Fruit fly (Drosophila melanogaster) whole organism, embryonic: ENCODE results near the gene Dis3l2.

Experiments used
- Abd-B ChIP-seq: fragments of 200-800 bp; sonication (Bioruptor generic); optimal IDR thresholded peaks from 2 replicates; lab custom pipeline; 2018; ENCODE audit warnings: missing biosample characterization, mild to moderate bottlenecking, missing genetic modification characterization, moderate library complexity
- Awh ChIP-seq: fragments of 200-800 bp; sonication (Bioruptor generic); IDR thresholded peaks from 2 replicates; pipeline ENCODE4, ENCODE4 v1.3.6; 2022; ENCODE audit warnings: missing biosample characterization, missing genetic modification characterization
- Bteb2 ChIP-seq: fragments of 200-800 bp; sonication (Bioruptor generic); optimal IDR thresholded peaks from 2 replicates; lab custom pipeline; 2016; ENCODE audit warnings: missing biosample characterization, missing genetic modification characterization
- CG11560 ChIP-seq: fragments of 200-800 bp; sonication (Bioruptor generic); IDR thresholded peaks from 3 replicates; pipeline ENCODE4 v1.3.6; 2022; ENCODE audit warnings: missing biosample characterization, missing genetic modification characterization
- CG12071 ChIP-seq: fragments of 200-800 bp; sonication (Bioruptor generic); optimal IDR thresholded peaks from 3 replicates; lab custom pipeline; 2018; ENCODE audit warnings: missing biosample characterization, mild to moderate bottlenecking, missing genetic modification characterization
- CG12391 ChIP-seq: fragments of 200-800 bp; sonication (Bioruptor generic); optimal IDR thresholded peaks from 3 replicates; lab custom pipeline; 2018; ENCODE audit warnings: missing biosample characterization, mild to moderate bottlenecking, missing genetic modification characterization, moderate library complexity
- CG12769 ChIP-seq: fragments of 200-800 bp; sonication (Bioruptor generic); optimal IDR thresholded peaks from 2 replicates; lab custom pipeline; 2019; ENCODE audit warnings: missing biosample characterization, mild to moderate bottlenecking, missing genetic modification characterization, moderate library complexity
- CG14965 ChIP-seq: fragments of 200-800 bp; sonication (Bioruptor generic); optimal IDR thresholded peaks from 2 replicates; lab custom pipeline; 2016; ENCODE audit warnings: missing biosample characterization, missing genetic modification characterization, borderline replicate concordance
- CG1832 ChIP-seq: fragments of 200-800 bp; sonication (Bioruptor generic); optimal IDR thresholded peaks from 2 replicates; lab custom pipeline; 2017; ENCODE audit warnings: missing biosample characterization, mild to moderate bottlenecking, missing genetic modification characterization, inconsistent platforms
- CG2678 ChIP-seq: fragments of 200-800 bp; sonication (Bioruptor generic); optimal IDR thresholded peaks from 3 replicates; lab custom pipeline; 2019; ENCODE audit warnings: missing biosample characterization, mild to moderate bottlenecking, missing genetic modification characterization, moderate library complexity
- CG30431 ChIP-seq: fragments of 200-800 bp; sonication (Bioruptor generic); optimal IDR thresholded peaks from 2 replicates; lab custom pipeline; 2017; ENCODE audit warnings: missing biosample characterization, missing genetic modification characterization
- CG3065 ChIP-seq: fragments of 200-800 bp; sonication (Bioruptor generic); optimal IDR thresholded peaks from 2 replicates; lab custom pipeline; 2016; ENCODE audit warnings: missing biosample characterization, missing genetic modification characterization
- CG3847 ChIP-seq: fragments of 200-800 bp; sonication (Bioruptor generic); IDR thresholded peaks from 2 replicates; pipeline ENCODE4 v1.3.6; 2022; ENCODE audit warnings: missing biosample characterization, missing genetic modification characterization
- CG6654 ChIP-seq: fragments of 200-800 bp; sonication (Bioruptor generic); optimal IDR thresholded peaks from 2 replicates; lab custom pipeline; 2017; ENCODE audit warnings: missing biosample characterization, mild to moderate bottlenecking, missing genetic modification characterization
- CG6791 ChIP-seq: fragments of 200-800 bp; sonication (Bioruptor generic); IDR thresholded peaks from 3 replicates; pipeline ENCODE4 v1.3.6; 2022; ENCODE audit warnings: missing biosample characterization, missing genetic modification characterization; ENCODE audit not compliant: partially characterized antibody
- CG7786 ChIP-seq: fragments of 200-800 bp; sonication (Bioruptor generic); optimal IDR thresholded peaks from 2 replicates; lab custom pipeline; 2016; ENCODE audit warnings: missing biosample characterization, missing genetic modification characterization
- CG9727 ChIP-seq: fragments of 200-800 bp; sonication (Bioruptor generic); optimal IDR thresholded peaks from 3 replicates; lab custom pipeline; 2017; ENCODE audit warnings: missing biosample characterization, mild to moderate bottlenecking, missing genetic modification characterization
- CG9797 ChIP-seq: fragments of 200-800 bp; sonication (Bioruptor generic); optimal IDR thresholded peaks from 3 replicates; lab custom pipeline; 2018; ENCODE audit warnings: missing biosample characterization, mild to moderate bottlenecking, missing genetic modification characterization
- Camta ChIP-seq: fragments of 200-800 bp; sonication (Bioruptor generic); optimal IDR thresholded peaks from 2 replicates; lab custom pipeline; 2016; ENCODE audit warnings: missing biosample characterization, missing genetic modification characterization
- Dfd ChIP-seq, 2 experiments: fragments of >200 bp; optimal IDR thresholded peaks; 2 replicates each; lab custom pipeline; 2017; ENCODE audit warnings: missing biosample characterization in 2 of 2, missing genetic modification characterization in 2 of 2
- Dip2 ChIP-seq: fragments of 200-800 bp; sonication (Bioruptor generic); IDR thresholded peaks from 2 replicates; pipeline ENCODE4 v1.3.6; 2022; ENCODE audit warnings: missing biosample characterization, missing genetic modification characterization
- Gug ChIP-seq: fragments of 200-800 bp; sonication (Bioruptor generic); IDR thresholded peaks from 4 replicates; pipeline ENCODE4 v1.3.6; 2022; ENCODE audit warnings: missing biosample characterization, missing genetic modification characterization
- Jarid2 ChIP-seq: fragments of 200-800 bp; sonication (Bioruptor generic); optimal IDR thresholded peaks from 3 replicates; lab custom pipeline; 2017; ENCODE audit warnings: mild to moderate bottlenecking, missing biosample characterization, missing genetic modification reagents, missing genetic modification characterization
- Lpt ChIP-seq: fragments of >200 bp; optimal IDR thresholded peaks from 2 replicates; lab custom pipeline; 2018; ENCODE audit warnings: missing biosample characterization, missing genetic modification characterization
- MTF-1 ChIP-seq: fragments of 200-800 bp; sonication (Bioruptor generic); optimal IDR thresholded peaks from 2 replicates; lab custom pipeline; 2018; ENCODE audit warnings: missing biosample characterization, mild to moderate bottlenecking, missing genetic modification characterization, borderline replicate concordance
- Max ChIP-seq: fragments of 200-800 bp; sonication (Bioruptor generic); optimal IDR thresholded peaks from 2 replicates; lab custom pipeline; 2016; ENCODE audit warnings: missing biosample characterization, mild to moderate bottlenecking, missing genetic modification characterization
- Med ChIP-seq: fragments of 200-800 bp; sonication (Bioruptor generic); peaks from one replicate; lab custom pipeline; 2016; ENCODE audit warnings: missing biosample characterization, missing genetic modification characterization, mild to moderate bottlenecking, inconsistent platforms, moderate library complexity
- Nf-YB ChIP-seq: fragments of 200-800 bp; sonication (Bioruptor generic); optimal IDR thresholded peaks from 3 replicates; lab custom pipeline; 2019; ENCODE audit warnings: missing biosample characterization, mild to moderate bottlenecking, missing genetic modification characterization, moderate library complexity
- Side ChIP-seq: fragments of 200-800 bp; sonication (Bioruptor generic); optimal IDR thresholded peaks from 2 replicates; lab custom pipeline; 2016; ENCODE audit warnings: missing biosample characterization, missing genetic modification characterization
- Sox100B ChIP-seq: fragments of 200-800 bp; sonication (Bioruptor generic); optimal IDR thresholded peaks from 3 replicates; lab custom pipeline; 2018; ENCODE audit warnings: missing biosample characterization, mild to moderate bottlenecking, missing genetic modification characterization
- TFAM ChIP-seq: fragments of 200-800 bp; sonication (Bioruptor generic); optimal IDR thresholded peaks from 2 replicates; lab custom pipeline; 2017; ENCODE audit warnings: missing biosample characterization, missing genetic modification characterization, inconsistent platforms
- ac ChIP-seq: fragments of 200-800 bp; sonication (Bioruptor generic); optimal IDR thresholded peaks from 3 replicates; lab custom pipeline; 2017; ENCODE audit warnings: missing biosample characterization, mild to moderate bottlenecking, missing genetic modification characterization
- bbx ChIP-seq: fragments of 200-800 bp; sonication (Bioruptor generic); IDR thresholded peaks from 2 replicates; pipeline ENCODE4 v1.3.6; 2022; ENCODE audit warnings: missing biosample characterization, missing genetic modification characterization; ENCODE audit not compliant: partially characterized antibody
- chif ChIP-seq, 2 experiments: fragments of 200-800 bp; sonication (Bioruptor generic); optimal IDR thresholded peaks; 3 replicates each; lab custom pipeline; 2016; ENCODE audit warnings: missing biosample characterization in 2 of 2, missing genetic modification characterization in 2 of 2
- chm ChIP-seq: fragments of 200-800 bp; sonication (Bioruptor generic); IDR thresholded peaks from 2 replicates; pipeline ENCODE4 v1.3.6; 2022; ENCODE audit warnings: missing biosample characterization, missing genetic modification characterization
- crp ChIP-seq, 2 experiments: fragments of 200-800 bp; sonication (Bioruptor generic); optimal IDR thresholded peaks; 2 replicates in 1 of 2; 3 replicates in 1 of 2; lab custom pipeline; 2017; ENCODE audit warnings: missing biosample characterization in 2 of 2, missing genetic modification characterization in 2 of 2, mild to moderate bottlenecking in 1 of 2, moderate library complexity in 1 of 2
- dmrt11E ChIP-seq: fragments of 200-800 bp; sonication (Bioruptor generic); optimal IDR thresholded peaks from 3 replicates; lab custom pipeline; 2018; ENCODE audit warnings: missing biosample characterization, mild to moderate bottlenecking, missing genetic modification characterization, moderate library complexity
- grn ChIP-seq: fragments of 200-800 bp; sonication (Bioruptor generic); optimal IDR thresholded peaks from 3 replicates; lab custom pipeline; 2017; ENCODE audit warnings: missing biosample characterization, missing genetic modification characterization
- ham ChIP-seq: fragments of 200-800 bp; sonication (Bioruptor generic); IDR thresholded peaks from 2 replicates; pipeline ENCODE4 v1.3.6; 2022; ENCODE audit warnings: missing biosample characterization, missing genetic modification characterization
- her ChIP-seq: fragments of 200-800 bp; sonication (Bioruptor generic); optimal IDR thresholded peaks from 2 replicates; lab custom pipeline; 2016; ENCODE audit warnings: missing biosample characterization, missing genetic modification characterization
- kay ChIP-seq: fragments of 200-800 bp; sonication (Bioruptor generic); optimal IDR thresholded peaks from 2 replicates; lab custom pipeline; 2016; ENCODE audit warnings: missing biosample characterization, missing genetic modification characterization
- klu ChIP-seq: fragments of 200-800 bp; sonication (Bioruptor generic); IDR thresholded peaks from 2 replicates; pipeline ENCODE4 v1.3.6; 2022; ENCODE audit warnings: missing biosample characterization, missing genetic modification characterization
- nau ChIP-seq: fragments of 200-800 bp; sonication (Bioruptor generic); optimal IDR thresholded peaks from 3 replicates; lab custom pipeline; 2017; ENCODE audit warnings: missing biosample characterization, mild to moderate bottlenecking, missing genetic modification characterization, missing genetic modification reagents
- nerfin-1 ChIP-seq: fragments of 200-800 bp; sonication (Bioruptor generic); optimal IDR thresholded peaks from 3 replicates; lab custom pipeline; 2019; ENCODE audit warnings: missing biosample characterization, mild to moderate bottlenecking, missing genetic modification characterization, moderate library complexity
- nerfin-2 ChIP-seq: fragments of 200-800 bp; sonication (Bioruptor generic); IDR thresholded peaks from 2 replicates; pipeline ENCODE4 v1.3.6; 2022; ENCODE audit warnings: missing biosample characterization, missing genetic modification characterization; ENCODE audit not compliant: partially characterized antibody
- sc ChIP-seq, 3 experiments: fragments of >200 bp in 2 of 3; fragments of 200-800 bp in 1 of 3; sonication (Bioruptor generic) in 1 of 3; optimal IDR thresholded peaks; 2 replicates in 2 of 3; 3 replicates in 1 of 3; lab custom pipeline; 2017; ENCODE audit warnings: mild to moderate bottlenecking in 1 of 3, missing biosample characterization in 1 of 3, missing genetic modification characterization in 1 of 3, missing genetic modification reagents in 1 of 3
- schlank ChIP-seq: fragments of 200-800 bp; sonication (Bioruptor generic); optimal IDR thresholded peaks from 2 replicates; lab custom pipeline; 2018; ENCODE audit warnings: missing biosample characterization, mild to moderate bottlenecking, missing genetic modification characterization
- shn ChIP-seq: fragments of 200-800 bp; sonication (Bioruptor generic); optimal IDR thresholded peaks from 3 replicates; lab custom pipeline; 2016; ENCODE audit warnings: missing biosample characterization, missing genetic modification characterization
- sob ChIP-seq: fragments of 200-800 bp; sonication (Bioruptor generic); IDR thresholded peaks from 2 replicates; pipeline ENCODE4 v1.3.6; 2022; ENCODE audit warnings: missing biosample characterization, missing genetic modification characterization

Gene Dis3l2

DNA sequence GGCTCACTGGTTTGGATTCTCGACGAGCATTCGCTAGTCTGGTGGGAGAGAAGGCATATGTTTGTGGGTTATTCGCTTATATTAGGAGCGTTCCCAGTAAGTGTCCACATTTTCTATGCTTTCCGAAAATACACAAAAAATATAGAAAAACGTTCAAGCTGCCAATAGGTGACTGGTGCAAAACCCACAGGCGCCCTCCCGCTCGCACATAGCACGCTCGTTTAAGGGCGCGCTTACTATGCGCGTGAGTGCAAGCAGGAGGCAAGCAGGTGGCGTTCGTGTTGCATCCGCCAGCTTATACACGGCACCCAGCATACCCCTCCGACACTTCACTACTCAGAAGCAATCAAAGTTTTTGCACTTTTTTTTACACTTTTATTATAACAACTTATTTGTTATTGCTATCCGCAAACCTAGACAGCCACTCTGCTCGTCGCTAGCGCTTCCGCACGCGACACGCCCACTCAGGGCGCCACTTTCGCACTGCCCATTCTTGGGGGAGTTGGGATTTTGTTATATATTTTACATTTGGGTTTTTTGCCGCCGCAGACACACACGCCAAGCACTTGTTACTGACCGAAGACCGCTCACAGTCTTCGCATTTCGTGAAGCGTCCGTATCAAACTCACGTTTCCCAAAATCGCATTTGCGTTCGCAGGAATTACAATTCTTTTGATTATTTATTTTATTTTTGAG, 13.3 kb upstream of the Dis3l2 start (continued):
- TF ChIP-seq kay (GFP tag; lab: Kevin White, UChicago) = no peak
- TF ChIP-seq CG1832 (GFP tag; lab: Kevin White, UChicago) = peak; percentile 99
- TF ChIP-seq Sox100B (GFP tag; lab: Kevin White, UChicago) = no peak
- no peak for TF ChIP-seq Dfd (GFP tag; optimal IDR thresholded peaks at IDR 0.05; lab: Kevin White, UChicago)
- TF ChIP-seq Awh = no peak
- TF ChIP-seq chm (GFP tag; lab: Robert Waterston, UW) = peak; percentile 68; the same call in 1 of the 2 replicates
- TF ChIP-seq Bteb2 (GFP tag; lab: Kevin White, UChicago) = no peak
- no peak for TF ChIP-seq CG6654 (GFP tag; lab: Kevin White, UChicago)
- TF ChIP-seq nerfin-2 (GFP tag; lab: Robert Waterston, UW) = peak; percentile 27; the same call in 1 of the 2 replicates
- no peak for TF ChIP-seq shn (GFP tag; lab: Kevin White, UChicago)
- no peak for TF ChIP-seq grn (GFP tag; lab: Kevin White, UChicago)
- TF ChIP-seq Nf-YB (GFP tag; lab: Kevin White, UChicago) = no peak
- no peak for TF ChIP-seq Dip2
- no peak for TF ChIP-seq dmrt11E
- no peak for TF ChIP-seq CG30431 (GFP tag; lab: Kevin White, UChicago)
- no peak for TF ChIP-seq klu (GFP tag; lab: Robert Waterston, UW)
- no peak for TF ChIP-seq CG2678 (tag; lab: Kevin White, UChicago)
- peak; percentile 46 for TF ChIP-seq CG3847 (GFP tag; lab: Robert Waterston, UW)
- TF ChIP-seq ac (GFP tag; lab: Kevin White, UChicago) = peak; percentile 7
- TF ChIP-seq Jarid2 = no peak
- no peak for TF ChIP-seq CG3065 (GFP tag; lab: Kevin White, UChicago)
- no peak for TF ChIP-seq chif (GFP tag; optimal IDR thresholded peaks at IDR 0.05; lab: Kevin White, UChicago)
- TF ChIP-seq CG7786 = no peak
- no peak for TF ChIP-seq CG9727 (GFP tag; lab: Kevin White, UChicago)
- no peak for TF ChIP-seq Camta (GFP tag; lab: Kevin White, UChicago)
- TF ChIP-seq schlank (tag; lab: Kevin White, UChicago) = no peak
- peak; percentile 15 for TF ChIP-seq nerfin-1 (tag; lab: Kevin White, UChicago)
- TF ChIP-seq CG12071 (GFP tag; lab: Kevin White, UChicago) = no peak
- TF ChIP-seq nau = no peak
- TF ChIP-seq Side = no peak
- peak; percentile 93 for TF ChIP-seq Med (GFP tag; lab: Kevin White, UChicago)
- no peak for TF ChIP-seq TFAM
- peak; percentile 4; the same call in 2 of the 3 replicates for TF ChIP-seq CG6791 (GFP tag; lab: Robert Waterston, UW)
- TF ChIP-seq CG12391 (tag; lab: Kevin White, UChicago) = no peak
- no peak for TF ChIP-seq sc (optimal IDR thresholded peaks at IDR 0.05; lab: Kevin White, UChicago)
- no peak for TF ChIP-seq sc (GFP tag; optimal IDR thresholded peaks at IDR 0.05; lab: Kevin White, UChicago)
- peak; percentile 5; the same call in 2 of the 3 replicates for TF ChIP-seq CG11560 (tag; lab: Robert Waterston, UW)
- no peak for TF ChIP-seq her (GFP tag; lab: Kevin White, UChicago)
- TF ChIP-seq CG14965 = no peak
- TF ChIP-seq ham (GFP tag; lab: Robert Waterston, UW) = no peak
- no peak for TF ChIP-seq Lpt (GFP tag; lab: Kevin White, UChicago)
- TF ChIP-seq sob (GFP tag; lab: Robert Waterston, UW) = peak; percentile 51
- TF ChIP-seq Max (GFP tag; lab: Kevin White, UChicago) = peak; percentile 16
- peak; percentile 60 for TF ChIP-seq bbx (GFP tag; lab: Robert Waterston, UW)
- TF ChIP-seq Abd-B = peak; percentile 82
- no peak for TF ChIP-seq crp (GFP tag; optimal IDR thresholded peaks at IDR 0.05; lab: Kevin White, UChicago)
- TF ChIP-seq CG12769 (tag; lab: Kevin White, UChicago) = no peak
- TF ChIP-seq MTF-1 (GFP tag; lab: Kevin White, UChicago) = peak; percentile 17
- peak; percentile 28; the same call in 1 of the 4 replicates for TF ChIP-seq Gug (GFP tag; lab: Robert Waterston, UW)
- peak; percentile 13 for TF ChIP-seq CG9797
